Worm (Caenorhabditis elegans): ENCODE measurements around the gene cima-1.

DNA sequence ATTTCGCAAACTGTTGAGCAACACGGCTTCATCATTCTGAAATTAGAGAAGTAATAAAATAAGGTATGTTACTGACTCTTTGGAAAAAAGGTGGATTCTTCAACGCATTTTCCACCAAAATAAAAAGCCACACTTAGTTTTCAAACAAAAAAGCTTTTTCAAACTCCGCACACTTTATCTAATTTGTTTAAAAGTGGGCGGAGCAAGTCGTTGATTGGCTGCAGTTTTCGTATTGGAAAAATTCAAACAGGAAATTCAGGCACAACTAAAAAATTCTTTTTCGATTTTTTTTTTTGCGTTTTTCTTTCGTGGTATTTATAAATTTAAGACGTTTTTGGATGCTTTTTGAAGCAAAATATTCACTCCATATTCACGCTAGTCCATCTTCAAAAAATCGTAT is 826 bp upstream of the cima-1 start:
- no peak for TF ChIP-seq Y22D7AL.16 (tag; optimal IDR thresholded peaks at IDR 0.05)
- no peak for TF ChIP-seq nhr-11 (tag; optimal IDR thresholded peaks at IDR 0.05)
- TF ChIP-seq fkh-6 (tag; optimal IDR thresholded peaks at IDR 0.05) = no peak
- TF ChIP-seq ceh-45 (GFP tag; IDR thresholded peaks at IDR 0.05) = no peak

Measured in whole organism, late embryonic.